Fruit fly (Drosophila melanogaster) whole organism, prepupa: Measurements from ENCODE around the gene CG13920.

Source experiments
- CG16779 ChIP-seq: fragments of 200-800 bp; sonication (Bioruptor generic); optimal IDR thresholded peaks from 3 replicates; lab custom pipeline; 2017; ENCODE audit warnings: missing biosample characterization, mild to moderate bottlenecking, missing genetic modification characterization
- Ets96B ChIP-seq: fragments of 200-800 bp; optimal IDR thresholded peaks from 2 replicates; lab custom pipeline; 2019; ENCODE audit warnings: missing biosample characterization, mild to moderate bottlenecking, missing genetic modification characterization, moderate library complexity
- Gug ChIP-seq: fragments of 200-800 bp; sonication (Bioruptor generic); IDR thresholded peaks from 2 replicates; pipeline ENCODE4 v1.3.6; 2022; ENCODE audit warnings: missing biosample characterization, missing genetic modification characterization
- fd85E ChIP-seq: fragments of 200-800 bp; sonication (Bioruptor generic); optimal IDR thresholded peaks from 3 replicates; lab custom pipeline; 2016; ENCODE audit warnings: missing biosample characterization, missing genetic modification characterization

DNA sequence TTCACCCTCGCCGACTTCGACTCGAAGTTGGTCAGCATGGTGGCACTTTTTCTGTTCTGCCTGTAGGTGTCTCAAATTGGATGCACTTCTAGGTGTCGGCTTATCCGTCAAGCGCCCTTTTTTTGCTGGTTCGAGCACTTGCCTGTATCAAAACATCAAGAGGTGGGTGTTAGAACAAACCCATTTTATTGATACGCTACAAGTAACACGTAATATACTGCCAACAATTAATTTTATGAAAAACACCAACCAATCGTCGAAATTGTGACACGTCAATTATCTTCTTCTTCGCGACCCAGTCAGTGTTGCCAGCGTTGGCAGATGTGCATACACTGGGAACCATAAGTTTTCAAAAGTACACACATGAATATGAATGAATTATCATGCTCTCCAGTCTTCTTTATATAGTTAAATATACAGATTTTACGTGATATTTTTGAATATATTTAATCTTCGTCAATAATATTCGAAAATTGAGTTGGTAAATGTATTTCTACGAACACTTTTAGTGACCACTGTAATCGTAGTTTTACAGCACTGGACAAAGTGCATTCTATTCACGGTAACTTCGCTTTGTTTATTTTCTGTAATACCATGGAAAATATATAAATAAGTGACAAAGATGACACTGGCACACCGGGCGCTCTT lies 3.7 kb upstream of the CG13920 start, which contains the start of the genes alphaCOP and CG13919:
- TF ChIP-seq Ets96B (tag; lab: Kevin White, UChicago): peak; percentile 95
- TF ChIP-seq Gug (GFP tag; lab: Robert Waterston, UW): peak; percentile 96
- no peak for TF ChIP-seq fd85E (GFP tag; lab: Kevin White, UChicago)
- peak; percentile 91 for TF ChIP-seq CG16779 (tag; lab: Kevin White, UChicago)
